Worm (Caenorhabditis elegans): ENCODE measurements around the gene ZK596.2.

Gene ZK596.2

DNA sequence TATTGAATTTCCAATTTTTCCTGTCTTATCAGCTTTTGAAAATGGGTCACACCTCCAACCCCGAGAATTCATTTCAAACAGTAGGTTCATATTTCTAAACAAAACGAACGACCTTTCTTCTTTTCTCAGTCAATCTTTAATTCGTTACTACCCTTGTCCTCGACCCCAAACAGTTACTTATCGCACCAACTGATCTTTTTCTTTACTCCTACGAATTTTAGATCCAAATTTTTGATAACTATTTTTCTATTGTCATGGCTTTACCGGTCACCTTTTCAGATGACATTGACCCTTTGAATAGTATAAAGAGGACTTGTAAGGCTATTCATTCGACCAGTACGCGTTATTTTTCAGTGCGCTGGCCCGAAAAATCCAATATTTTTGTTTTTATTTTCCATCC lies 7.0 kb upstream of the ZK596.2 start:
- no peak for TF ChIP-seq atf-7 (tag; optimal IDR thresholded peaks at IDR 0.05)
- TF ChIP-seq D2030.7 (GFP tag; IDR thresholded peaks at IDR 0.05), result no peak

ce11 chrIV:10915388-10915787 lies 6.3 kb upstream of the ZK596.2 start, which contains the start of gene ZK593.3:
Gene ZK593.3, plus strand, starts transcription at chrIV:10915688.
- TF ChIP-seq nhr-80 (tag; optimal IDR thresholded peaks at IDR 0.05) (peak; percentile 4), ceh-58 (GFP tag; IDR thresholded peaks at IDR 0.05) (no peak)

DNA sequence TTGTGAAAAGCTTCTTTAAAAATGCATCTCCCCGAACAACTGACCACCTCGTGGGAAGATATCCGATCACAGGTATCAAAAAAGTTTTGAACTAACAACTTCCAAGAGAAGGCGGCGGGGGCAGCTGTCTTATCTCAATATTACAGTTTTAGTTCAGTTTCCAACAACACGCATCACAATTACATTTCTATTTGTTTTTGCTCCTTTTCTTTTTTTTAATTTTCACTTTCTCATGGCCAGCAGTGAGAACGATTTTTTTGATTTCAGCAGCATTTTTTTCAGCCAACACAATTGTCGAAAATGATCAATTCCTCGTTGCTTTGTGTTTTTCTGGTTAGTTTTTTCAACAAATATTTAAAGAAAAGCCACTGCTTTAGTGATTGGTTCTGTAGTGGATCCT lies 4.0 kb upstream of the ZK596.2 start, which contains the start of gene ZK593.2:
Gene ZK593.2 (plus strand): TSS at position 301 of the 400 bp plus-strand sequence.
- peak; percentile 59 for TF ChIP-seq repo-1 (tag; optimal IDR thresholded peaks at IDR 0.05)
- no peak for TF ChIP-seq ceh-40 (GFP tag; IDR thresholded peaks at IDR 0.05)

DNA sequence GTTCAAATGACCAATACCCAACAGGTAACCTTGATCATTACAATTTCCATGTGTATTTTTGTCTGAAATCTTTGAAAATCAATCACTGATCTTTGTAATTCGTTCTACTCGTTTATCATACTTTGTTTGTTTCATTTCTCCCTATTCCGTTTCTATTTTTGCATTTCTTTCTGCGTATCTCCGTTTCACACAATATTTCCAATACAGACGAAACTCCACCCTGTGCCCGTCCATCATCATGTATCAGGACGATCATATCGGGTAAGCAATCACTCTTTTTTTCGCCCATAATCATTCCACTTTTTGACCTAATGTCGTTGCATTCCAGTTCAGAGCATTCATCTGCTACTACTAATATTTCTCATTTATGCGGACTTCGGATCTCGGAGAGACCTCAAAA lies 602 bp upstream of the ZK596.2 start, which contains the start of gene pyk-2:
Gene pyk-2 (plus strand): TSS at position 206 of the 400 bp plus-strand sequence.
- peak; percentile 62 for TF ChIP-seq hmg-1.2 (GFP tag; IDR thresholded peaks at IDR 0.05)
- no peak for TF ChIP-seq F57A8.1 (GFP tag; optimal IDR thresholded peaks at IDR 0.05)
- no peak for TF ChIP-seq F23B12.7 (tag; optimal IDR thresholded peaks at IDR 0.05; ENCODE audit: insufficient read depth)
- peak; percentile 91 for TF ChIP-seq nhr-80 (tag; optimal IDR thresholded peaks at IDR 0.05)
- no peak for TF ChIP-seq attf-5 (GFP tag; optimal IDR thresholded peaks at IDR 0.05)
- no peak for TF ChIP-seq atf-7 (tag; optimal IDR thresholded peaks at IDR 0.05)
- no peak for TF ChIP-seq mes-4 (tag; optimal IDR thresholded peaks at IDR 0.05)

DNA sequence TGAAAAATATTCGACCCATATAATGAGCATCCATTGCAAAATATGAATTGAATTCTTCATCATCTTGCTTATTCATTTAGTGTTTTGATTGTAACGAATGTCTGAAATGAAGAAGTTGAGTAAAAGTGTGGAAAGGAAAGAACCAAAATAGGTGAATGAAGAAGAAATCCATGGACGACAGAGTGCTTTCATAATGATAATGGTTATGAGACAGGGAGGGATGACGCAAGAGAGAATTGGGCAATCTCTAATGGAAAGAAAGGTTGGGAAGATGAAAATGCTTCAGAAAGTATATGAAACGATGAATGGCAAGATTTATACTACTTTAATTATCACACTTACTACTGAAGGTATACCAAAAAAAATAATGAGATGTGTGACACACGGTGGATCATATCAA lies 4.8 kb downstream of the ZK596.2 start, which contains the start of gene ZK596.3:
Gene ZK596.3 (minus strand): TSS at position 101 of the 400 bp plus-strand sequence.
- no peak for TF ChIP-seq tlf-1 (GFP tag; optimal IDR thresholded peaks at IDR 0.05)
- no peak for TF ChIP-seq hrde-1 (tag; optimal IDR thresholded peaks at IDR 0.05; ENCODE audit: borderline replicate concordance)
- no peak for TF ChIP-seq snpc-1.3 (tag; optimal IDR thresholded peaks at IDR 0.05; ENCODE audit: insufficient read depth)
- TF ChIP-seq ztf-28 (GFP tag; IDR thresholded peaks at IDR 0.05), result no peak
- TF ChIP-seq ztf-6 (GFP tag; IDR thresholded peaks at IDR 0.05), result no peak
- TF ChIP-seq attf-6 (GFP tag; IDR thresholded peaks at IDR 0.05), result no peak
- TF ChIP-seq madf-10 (tag; optimal IDR thresholded peaks at IDR 0.05), result no peak

DNA sequence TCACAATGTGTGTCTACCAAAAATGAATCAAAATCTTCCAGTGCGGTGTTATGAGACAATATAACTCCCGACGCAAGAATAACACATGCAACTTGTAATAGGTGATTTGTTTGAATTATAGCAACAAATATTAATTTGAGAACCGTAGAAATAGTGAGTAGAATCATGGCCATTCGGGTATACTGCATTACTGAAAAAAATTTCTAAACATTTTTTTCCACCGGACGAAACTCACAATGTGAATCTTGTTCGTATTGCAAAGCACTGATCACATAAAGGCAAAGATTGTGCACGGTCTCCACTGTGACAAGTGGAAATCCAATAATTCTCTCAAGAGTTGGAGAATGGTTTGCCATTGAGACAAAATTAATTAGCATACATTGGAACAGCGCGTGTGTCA lies 6.6 kb downstream of the ZK596.2 start:
- no peak for TF ChIP-seq fkh-3 (tag; optimal IDR thresholded peaks at IDR 0.05)
- TF ChIP-seq F37B4.10 (GFP tag; IDR thresholded peaks at IDR 0.05), result no peak
- TF ChIP-seq Y53F4B.3 (GFP tag; IDR thresholded peaks at IDR 0.05), result no peak
- TF ChIP-seq pbrm-1 (GFP tag; IDR thresholded peaks at IDR 0.05), result no peak
- no peak for TF ChIP-seq chd-7 (tag; optimal IDR thresholded peaks at IDR 0.05)
- TF ChIP-seq aptf-3 (GFP tag; IDR thresholded peaks at IDR 0.05), result no peak
- no peak for TF ChIP-seq bed-1 (GFP tag; IDR thresholded peaks at IDR 0.05)
- no peak for TF ChIP-seq ama-1 (optimal IDR thresholded peaks at IDR 0.05)
- no peak for TF ChIP-seq ama-1 (GFP tag; optimal IDR thresholded peaks at IDR 0.05)

ce11 chrIV:10900083-10900482 lies 9.0 kb downstream of the ZK596.2 start, which contains the start of gene srlf-30:
Gene srlf-30, plus strand, starts transcription at chrIV:10900383.
- TF ChIP-seq B0019.2 (GFP tag; conservative IDR thresholded peaks at IDR 0.05), result no peak
- no peak for TF ChIP-seq tlf-1 (GFP tag; optimal IDR thresholded peaks at IDR 0.05)
- no peak for TF ChIP-seq rcor-1 (GFP tag; IDR thresholded peaks at IDR 0.05)
- TF ChIP-seq let-607 (tag; optimal IDR thresholded peaks at IDR 0.05), result no peak
- TF ChIP-seq nhr-27 (tag; optimal IDR thresholded peaks at IDR 0.05), result no peak
- no peak for TF ChIP-seq ztf-3 (GFP tag; optimal IDR thresholded peaks at IDR 0.05)
- no peak for TF ChIP-seq bed-1 (GFP tag; IDR thresholded peaks at IDR 0.05)
- no peak for TF ChIP-seq ZK185.1 (tag; optimal IDR thresholded peaks at IDR 0.05; ENCODE audit: poor library complexity, severe bottlenecking)
- no peak for TF ChIP-seq Y53G8AR.9 (GFP tag; conservative IDR thresholded peaks at IDR 0.05)
- TF ChIP-seq F37B4.10 (GFP tag; IDR thresholded peaks at IDR 0.05), result no peak
- no peak for TF ChIP-seq hlh-12 (tag; optimal IDR thresholded peaks at IDR 0.05)
- no peak for TF ChIP-seq tbp1 (GFP tag; optimal IDR thresholded peaks at IDR 0.05)
- TF ChIP-seq xnd-1 (tag; optimal IDR thresholded peaks at IDR 0.05), result no peak

All from whole organism, young adult.